Fruit fly (Drosophila melanogaster) whole organism, embryonic: ENCODE results near the gene CG2157.

ENCODE experiments used
- ATbp ChIP-seq: fragments of 200-800 bp; sonication (Bioruptor generic); optimal IDR thresholded peaks from 2 replicates; lab custom pipeline; 2017; ENCODE audit warnings: missing biosample characterization, mild to moderate bottlenecking, missing genetic modification characterization, missing genetic modification reagents
- BEAF-32 ChIP-seq: fragments of 200-800 bp; sonication (Bioruptor generic); optimal IDR thresholded peaks from 3 replicates; lab custom pipeline; 2017; ENCODE audit warnings: missing biosample characterization, missing genetic modification characterization, mild to moderate bottlenecking, moderate library complexity, missing genetic modification reagents
- CG10979 ChIP-seq: fragments of 200-800 bp; sonication (Bioruptor generic); optimal IDR thresholded peaks from 2 replicates; lab custom pipeline; 2018; ENCODE audit warnings: missing biosample characterization, mild to moderate bottlenecking, missing genetic modification characterization, moderate library complexity
- CG12219 ChIP-seq: fragments of 200-800 bp; sonication (Bioruptor generic); optimal IDR thresholded peaks from 3 replicates; lab custom pipeline; 2018; ENCODE audit warnings: missing biosample characterization, mild to moderate bottlenecking, missing genetic modification characterization
- CG13894 ChIP-seq: fragments of 200-800 bp; sonication (Bioruptor generic); optimal IDR thresholded peaks from 3 replicates; lab custom pipeline; 2018; ENCODE audit warnings: missing biosample characterization, mild to moderate bottlenecking, missing genetic modification characterization, moderate library complexity
- CG15073 ChIP-seq: fragments of 200-800 bp; sonication (Bioruptor generic); optimal IDR thresholded peaks from 2 replicates; lab custom pipeline; 2016; ENCODE audit warnings: missing biosample characterization, missing genetic modification characterization
- CG15601 ChIP-seq: fragments of 200-800 bp; sonication (Bioruptor generic); optimal IDR thresholded peaks from 3 replicates; lab custom pipeline; 2019; ENCODE audit warnings: missing biosample characterization, mild to moderate bottlenecking, missing genetic modification characterization, moderate library complexity
- CG16863 ChIP-seq: fragments of 200-800 bp; sonication (Bioruptor generic); optimal IDR thresholded peaks from 3 replicates; lab custom pipeline; 2016; ENCODE audit warnings: missing biosample characterization, missing genetic modification characterization
- CG18262 ChIP-seq: fragments of 200-800 bp; optimal IDR thresholded peaks from 3 replicates; lab custom pipeline; 2019; ENCODE audit warnings: missing biosample characterization, mild to moderate bottlenecking, missing genetic modification characterization, moderate library complexity
- CG3838 ChIP-seq: fragments of 200-800 bp; sonication (Bioruptor generic); optimal IDR thresholded peaks from 3 replicates; lab custom pipeline; 2016; ENCODE audit warnings: missing biosample characterization, missing genetic modification characterization
- CG4404 ChIP-seq: fragments of 200-800 bp; sonication (Bioruptor generic); IDR thresholded peaks from 2 replicates; pipeline ENCODE4 v1.3.6; 2022; ENCODE audit warnings: missing biosample characterization, missing genetic modification characterization
- CG4424 ChIP-seq: fragments of 200-800 bp; sonication (Bioruptor generic); optimal IDR thresholded peaks from 3 replicates; lab custom pipeline; 2016; ENCODE audit warnings: missing biosample characterization, missing genetic modification characterization
- CG4730 ChIP-seq: fragments of 200-800 bp; sonication (Bioruptor generic); IDR thresholded peaks from 2 replicates; pipeline ENCODE4 v1.3.6; 2022; ENCODE audit warnings: missing biosample characterization, missing genetic modification characterization
- CG4854 ChIP-seq: fragments of 200-800 bp; sonication (Bioruptor generic); optimal IDR thresholded peaks from 2 replicates; lab custom pipeline; 2016; ENCODE audit warnings: missing biosample characterization, missing genetic modification characterization, inconsistent platforms
- CG5180 ChIP-seq: fragments of 200-800 bp; sonication (Bioruptor generic); optimal IDR thresholded peaks from 3 replicates; lab custom pipeline; 2017; ENCODE audit warnings: missing biosample characterization, missing genetic modification characterization, mild to moderate bottlenecking, moderate library complexity, missing genetic modification reagents
- CG7745 ChIP-seq: fragments of 200-800 bp; sonication (Bioruptor generic); optimal IDR thresholded peaks from 2 replicates; lab custom pipeline; 2018; ENCODE audit warnings: missing biosample characterization, mild to moderate bottlenecking, missing genetic modification characterization, moderate library complexity
- CG9437 ChIP-seq: fragments of 200-800 bp; sonication (Bioruptor generic); optimal IDR thresholded peaks from 2 replicates; lab custom pipeline; 2018; ENCODE audit warnings: missing biosample characterization, mild to moderate bottlenecking, missing genetic modification characterization
- CTCF ChIP-seq: fragments of 200-800 bp; sonication (Bioruptor generic); optimal IDR thresholded peaks from 2 replicates; lab custom pipeline; 2017; ENCODE audit warnings: missing biosample characterization, mild to moderate bottlenecking, missing genetic modification characterization, moderate library complexity
- D19A ChIP-seq: fragments of 200-800 bp; optimal IDR thresholded peaks from 3 replicates; lab custom pipeline; 2019; ENCODE audit warnings: missing biosample characterization, mild to moderate bottlenecking, missing genetic modification characterization, moderate library complexity
- ERR ChIP-seq: fragments of 200-800 bp; sonication (Bioruptor generic); optimal IDR thresholded peaks from 2 replicates; lab custom pipeline; 2016; ENCODE audit warnings: missing biosample characterization, missing genetic modification characterization
- Ets65A ChIP-seq: fragments of 200-800 bp; sonication (Bioruptor generic); peaks from one replicate; lab custom pipeline; 2016; ENCODE audit warnings: missing biosample characterization, missing genetic modification characterization
- Fer2 ChIP-seq: fragments of 200-800 bp; sonication (Bioruptor generic); optimal IDR thresholded peaks from 2 replicates; lab custom pipeline; 2018; ENCODE audit warnings: missing biosample characterization, mild to moderate bottlenecking, missing genetic modification characterization, moderate library complexity
- NFAT ChIP-seq: fragments of 200-800 bp; sonication (Bioruptor generic); IDR thresholded peaks from 2 replicates; pipeline ENCODE4 v1.3.6; 2022; ENCODE audit warnings: missing biosample characterization, missing genetic modification characterization
- Nf-YB ChIP-seq: fragments of 200-800 bp; sonication (Bioruptor generic); optimal IDR thresholded peaks from 3 replicates; lab custom pipeline; 2019; ENCODE audit warnings: missing biosample characterization, mild to moderate bottlenecking, missing genetic modification characterization, moderate library complexity
- Nf-YC ChIP-seq: fragments of 200-800 bp; optimal IDR thresholded peaks from 3 replicates; lab custom pipeline; 2019; ENCODE audit warnings: missing biosample characterization, mild to moderate bottlenecking, missing genetic modification characterization, moderate library complexity
- Spps ChIP-seq: fragments of 200-800 bp; sonication (Bioruptor generic); optimal IDR thresholded peaks from 2 replicates; lab custom pipeline; 2018; ENCODE audit warnings: missing biosample characterization, mild to moderate bottlenecking, missing genetic modification characterization
- al ChIP-seq: fragments of 200-800 bp; sonication (Bioruptor generic); IDR thresholded peaks from 2 replicates; pipeline ENCODE4 v1.3.6; 2022; ENCODE audit warnings: missing biosample characterization, missing genetic modification characterization
- amos ChIP-seq: fragments of 200-800 bp; sonication (Bioruptor generic); IDR thresholded peaks from 2 replicates; pipeline ENCODE4 v1.3.6; 2022; ENCODE audit warnings: missing biosample characterization, missing genetic modification characterization; ENCODE audit not compliant: partially characterized antibody
- ash1 ChIP-seq: fragments of 200-800 bp; sonication (Bioruptor generic); optimal IDR thresholded peaks from 2 replicates; lab custom pipeline; 2018; ENCODE audit warnings: missing biosample characterization, mild to moderate bottlenecking, missing genetic modification characterization
- ato ChIP-seq: fragments of 200-800 bp; sonication (Bioruptor generic); IDR thresholded peaks from 2 replicates; pipeline ENCODE4 v1.3.6; 2022; ENCODE audit warnings: missing biosample characterization, missing genetic modification characterization; ENCODE audit not compliant: partially characterized antibody
- crc ChIP-seq: fragments of 200-800 bp; sonication (Bioruptor generic); optimal IDR thresholded peaks from 2 replicates; lab custom pipeline; 2016; ENCODE audit warnings: missing biosample characterization, missing genetic modification characterization
- crp ChIP-seq, 2 experiments: fragments of 200-800 bp; sonication (Bioruptor generic); optimal IDR thresholded peaks; 2 replicates in 1 of 2; 3 replicates in 1 of 2; lab custom pipeline; 2017; ENCODE audit warnings: missing biosample characterization in 2 of 2, missing genetic modification characterization in 2 of 2, mild to moderate bottlenecking in 1 of 2, moderate library complexity in 1 of 2
- ems ChIP-seq: fragments of 200-800 bp; sonication (Bioruptor generic); optimal IDR thresholded peaks from 3 replicates; lab custom pipeline; 2016; ENCODE audit warnings: missing biosample characterization, missing genetic modification characterization
- exex ChIP-seq: fragments of 200-800 bp; sonication (Bioruptor generic); optimal IDR thresholded peaks from 4 replicates; lab custom pipeline; 2018; ENCODE audit warnings: missing biosample characterization, mild to moderate bottlenecking, missing genetic modification characterization, moderate library complexity
- gfzf ChIP-seq: fragments of 200-800 bp; sonication (Bioruptor generic); optimal IDR thresholded peaks from 2 replicates; lab custom pipeline; 2016; ENCODE audit warnings: missing biosample characterization, mild to moderate bottlenecking, missing genetic modification characterization, moderate library complexity
- grn ChIP-seq: fragments of 200-800 bp; sonication (Bioruptor generic); optimal IDR thresholded peaks from 3 replicates; lab custom pipeline; 2017; ENCODE audit warnings: missing biosample characterization, missing genetic modification characterization
- gsb ChIP-seq: fragments of 200-800 bp; sonication (Bioruptor generic); IDR thresholded peaks from 2 replicates; pipeline ENCODE4 v1.3.6; 2022; ENCODE audit warnings: missing biosample characterization, missing genetic modification characterization
- hth ChIP-seq: fragments of >200 bp; optimal IDR thresholded peaks from 2 replicates; lab custom pipeline; 2017; ENCODE audit warnings: inconsistent platforms
- klu ChIP-seq: fragments of 200-800 bp; sonication (Bioruptor generic); IDR thresholded peaks from 2 replicates; pipeline ENCODE4 v1.3.6; 2022; ENCODE audit warnings: missing biosample characterization, missing genetic modification characterization
- lbe ChIP-seq: fragments of 200-800 bp; sonication (Bioruptor generic); optimal IDR thresholded peaks from 2 replicates; lab custom pipeline; 2016; ENCODE audit warnings: missing biosample characterization, mild to moderate bottlenecking, missing genetic modification characterization
- mirr ChIP-seq: fragments of 200-800 bp; sonication (Bioruptor generic); optimal IDR thresholded peaks from 3 replicates; lab custom pipeline; 2018; ENCODE audit warnings: missing biosample characterization, mild to moderate bottlenecking, missing genetic modification characterization
- pan ChIP-seq, 4 experiments: fragments of >200 bp in 3 of 4; fragments of 200-800 bp in 1 of 4; sonication (Bioruptor generic) in 1 of 4; optimal IDR thresholded peaks in 3 of 4; IDR thresholded peaks in 1 of 4; 2 replicates each; pipeline versions ENCODE4 v1.3.6 to Lab custom; 2017 to 2022; ENCODE audit warnings: missing biosample characterization in 2 of 4, missing genetic modification characterization in 2 of 4, mixed read lengths in 1 of 4
- pho ChIP-seq: fragments of 200-800 bp; sonication (Bioruptor generic); optimal IDR thresholded peaks from 2 replicates; lab custom pipeline; 2016; ENCODE audit warnings: missing biosample characterization, missing genetic modification characterization
- phol ChIP-seq: fragments of 200-800 bp; sonication (Bioruptor generic); optimal IDR thresholded peaks from 3 replicates; lab custom pipeline; 2018; ENCODE audit warnings: missing biosample characterization, mild to moderate bottlenecking, missing genetic modification characterization, moderate library complexity
- sens ChIP-seq: fragments of 200-800 bp; sonication (Bioruptor generic); peaks from one replicate; lab custom pipeline; 2016; ENCODE audit warnings: missing biosample characterization, missing genetic modification characterization
- slp2 ChIP-seq: fragments of 200-800 bp; sonication (Bioruptor generic); optimal IDR thresholded peaks from 2 replicates; lab custom pipeline; 2016; ENCODE audit warnings: missing biosample characterization, missing genetic modification characterization
- sug ChIP-seq: fragments of 200-800 bp; optimal IDR thresholded peaks from 2 replicates; lab custom pipeline; 2019; ENCODE audit warnings: missing biosample characterization, mild to moderate bottlenecking, missing genetic modification characterization, moderate library complexity
- tin ChIP-seq: fragments of 200-800 bp; sonication (Bioruptor generic); optimal IDR thresholded peaks from 3 replicates; lab custom pipeline; 2016; ENCODE audit warnings: missing biosample characterization, missing genetic modification characterization
- wdn ChIP-seq: fragments of 200-800 bp; sonication (Bioruptor generic); IDR thresholded peaks from 2 replicates; pipeline ENCODE4 v1.3.6; 2022; ENCODE audit warnings: missing biosample characterization, missing genetic modification characterization
- wor ChIP-seq: fragments of 200-800 bp; sonication (Bioruptor generic); IDR thresholded peaks from 2 replicates; pipeline ENCODE4 v1.3.6; 2022; ENCODE audit warnings: missing biosample characterization, missing genetic modification characterization
- zfh2 ChIP-seq: fragments of 200-800 bp; sonication (Bioruptor generic); optimal IDR thresholded peaks from 2 replicates; lab custom pipeline; 2016; ENCODE audit warnings: missing biosample characterization, missing genetic modification characterization

Gene CG2157

DNA sequence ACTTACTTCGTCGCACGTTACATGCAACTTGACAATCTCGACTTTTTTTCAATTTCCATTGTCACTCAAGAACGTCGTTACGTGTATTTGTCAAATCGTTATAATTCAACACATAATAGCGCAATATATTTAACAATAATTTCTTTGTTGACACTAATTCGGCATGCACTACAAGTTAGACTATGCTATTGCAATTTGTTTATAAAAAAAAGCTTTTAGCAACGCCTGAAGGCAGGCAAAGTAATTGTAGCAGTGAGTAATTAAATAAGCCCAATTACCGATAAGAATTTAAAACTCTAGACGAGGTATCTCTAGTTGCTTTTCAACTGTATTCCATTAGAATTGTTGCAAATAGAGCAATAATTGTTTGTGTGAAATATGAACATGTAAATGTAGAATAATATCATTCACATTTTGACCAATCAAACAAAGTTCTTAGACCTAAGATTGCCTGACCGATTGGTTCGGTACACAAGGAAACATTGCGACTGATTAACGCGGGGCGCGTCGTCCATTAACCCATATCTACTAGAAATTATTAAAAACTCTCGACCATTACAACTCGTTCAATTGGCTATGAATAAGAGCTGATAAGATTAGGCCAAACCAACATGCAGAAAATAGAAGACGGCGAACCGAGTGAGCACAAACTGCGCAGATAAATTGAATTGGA lies 28.1 kb upstream of the CG2157 start:
- TF ChIP-seq CG12219 (GFP tag; lab: Kevin White, UChicago) (no peak), Ets65A (GFP tag; lab: Kevin White, UChicago) (no peak), al (GFP tag; lab: Robert Waterston, UW) (no peak), ems (GFP tag; lab: Kevin White, UChicago) (no peak), wor (GFP tag; lab: Robert Waterston, UW) (no peak), CG16863 (no peak), zfh2 (GFP tag; lab: Kevin White, UChicago) (no peak), sug (tag; lab: Kevin White, UChicago) (peak; percentile 27), D19A (tag; lab: Kevin White, UChicago) (no peak), klu (no peak), CG18262 (tag; lab: Kevin White, UChicago) (no peak), crc (GFP tag; lab: Kevin White, UChicago) (no peak), BEAF-32 (GFP tag; lab: Kevin White, UChicago) (no peak), wdn (GFP tag; lab: Robert Waterston, UW) (no peak), slp2 (GFP tag; lab: Kevin White, UChicago) (no peak), NFAT (GFP tag; lab: Robert Waterston, UW) (no peak), pho (GFP tag; lab: Kevin White, UChicago) (no peak), mirr (peak; percentile 93), Nf-YC (peak; percentile 14), grn (GFP tag; lab: Kevin White, UChicago) (peak; percentile 52), CG5180 (GFP tag; lab: Kevin White, UChicago) (no peak), amos (GFP tag; lab: Robert Waterston, UW) (no peak), CG4404 (GFP tag; lab: Robert Waterston, UW) (no peak), tin (GFP tag; lab: Kevin White, UChicago) (no peak), crp (GFP tag; optimal IDR thresholded peaks at IDR 0.05; lab: Kevin White, UChicago) (no peak), CG15073 (GFP tag; lab: Kevin White, UChicago) (no peak), CG10979 (tag; lab: Kevin White, UChicago) (no peak), exex (tag; lab: Kevin White, UChicago) (peak; percentile 98), CG15601 (no peak), gsb (no peak), CG3838 (GFP tag; lab: Kevin White, UChicago) (no peak), hth (no peak), CG4424 (no peak), CG9437 (GFP tag; lab: Kevin White, UChicago) (no peak), ERR (GFP tag; lab: Kevin White, UChicago) (no peak), CG13894 (tag; lab: Kevin White, UChicago) (no peak), phol (no peak), ATbp (GFP tag; lab: Kevin White, UChicago) (no peak), ash1 (GFP tag; lab: Kevin White, UChicago) (no peak), gfzf (no peak), sens (GFP tag; lab: Kevin White, UChicago) (no peak), pan (optimal IDR thresholded peaks at IDR 0.05; lab: Kevin White, UChicago) (no peak), pan (GFP tag; optimal IDR thresholded peaks at IDR 0.05 in 1 of 2, IDR thresholded peaks at IDR 0.05 in 1 of 2) (no peak), CG4854 (no peak), Fer2 (tag; lab: Kevin White, UChicago) (no peak), CG7745 (tag; lab: Kevin White, UChicago) (no peak), CTCF (GFP tag; lab: Kevin White, UChicago) (no peak), Nf-YB (GFP tag; lab: Kevin White, UChicago) (peak; percentile 35), CG4730 (GFP tag; lab: Robert Waterston, UW) (no peak), ato (GFP tag; lab: Robert Waterston, UW) (no peak), lbe (GFP tag; lab: Kevin White, UChicago) (no peak), Spps (tag; lab: Kevin White, UChicago) (no peak)
